Worm (Caenorhabditis elegans) whole organism, L4 larva: Measurements from ENCODE around the gene cutl-19.
"Not testable (repeated sequence)": the region's sequence is repeated elsewhere in the genome, so short reads cannot be mapped to it uniquely, and the experiment has no call there.

Experiments used
- D1046.2 ChIP-seq: fragments of 200-800 bp; sonication (Bioruptor generic); IDR thresholded peaks from 2 replicates; pipeline ENCODE4 v1.3.6; 2022; ENCODE audit warnings: missing genetic modification characterization, missing compliant biosample characterization
- F37D6.2 ChIP-seq: sonication (generic microtip); optimal IDR thresholded peaks from 2 replicates; lab custom pipeline; 2016; ENCODE audit warnings: mild to moderate bottlenecking, missing genetic modification characterization, missing compliant biosample characterization
- T20F7.1 ChIP-seq: fragments of 200-800 bp; sonication (Bioruptor generic); optimal IDR thresholded peaks from 2 replicates; lab custom pipeline; 2018; ENCODE audit warnings: mild to moderate bottlenecking, missing genetic modification characterization, missing compliant biosample characterization
- Y105C5A.15 ChIP-seq: fragments of 200-800 bp; sonication (Bioruptor generic); IDR thresholded peaks from 2 replicates; pipeline ENCODE4 v1.3.6; 2022; ENCODE audit warnings: missing genetic modification characterization, missing compliant biosample characterization
- ZK337.2 ChIP-seq: fragments of 200-800 bp; sonication (Bioruptor generic); IDR thresholded peaks from 2 replicates; pipeline ENCODE4 v1.3.6; 2022; ENCODE audit warnings: missing genetic modification reagents, missing genetic modification characterization, missing compliant biosample characterization
- aha-1 ChIP-seq: fragments of 150-350 bp; peaks from one replicate; lab custom pipeline; 2014; ENCODE audit warnings: missing biosample characterization, missing genetic modification characterization
- ceh-20 ChIP-seq: fragments of 200-800 bp; sonication (Bioruptor generic); IDR thresholded peaks from 2 replicates; pipeline ENCODE4 v1.3.6; 2022; ENCODE audit warnings: missing genetic modification reagents, missing genetic modification characterization, missing compliant biosample characterization
- ceh-44 ChIP-seq: fragments of 200-800 bp; sonication (Bioruptor generic); IDR thresholded peaks from 2 replicates; pipeline ENCODE4 v1.3.6; 2022; ENCODE audit warnings: missing genetic modification reagents, missing genetic modification characterization, missing compliant biosample characterization
- ctbp-1 ChIP-seq: fragments of 200-800 bp; sonication (Bioruptor generic); IDR thresholded peaks from 2 replicates; pipeline ENCODE4 v1.3.6; 2022; ENCODE audit warnings: missing genetic modification reagents, missing genetic modification characterization, missing compliant biosample characterization
- daf-16 ChIP-seq, 3 experiments: sonication (generic microtip); optimal IDR thresholded peaks; 2 replicates each; lab custom pipeline; 2016 to 2017; ENCODE audit warnings: missing genetic modification characterization in 3 of 3, missing genetic modification reagents in 3 of 3, mild to moderate bottlenecking in 2 of 3, missing compliant biosample characterization in 2 of 3, missing biosample characterization in 1 of 3, moderate library complexity in 1 of 3
- daf-8 ChIP-seq: fragments of 200-800 bp; sonication (Bioruptor generic); IDR thresholded peaks from 2 replicates; pipeline ENCODE4 v1.3.6; 2022; ENCODE audit warnings: missing genetic modification characterization, missing compliant biosample characterization
- dmd-6 ChIP-seq: fragments of 200-800 bp; sonication (Bioruptor generic); IDR thresholded peaks from 2 replicates; pipeline ENCODE4 v1.3.6; 2022; ENCODE audit warnings: missing genetic modification reagents, missing genetic modification characterization, missing compliant biosample characterization
- dmd-8 ChIP-seq: fragments of 200-800 bp; sonication (Bioruptor generic); IDR thresholded peaks from 2 replicates; pipeline ENCODE4 v1.3.6; 2022; ENCODE audit warnings: missing genetic modification characterization, missing compliant biosample characterization
- dpl-1 ChIP-seq: fragments of 150-350 bp; optimal IDR thresholded peaks from 2 replicates; lab custom pipeline; 2014; ENCODE audit warnings: missing biosample characterization, missing genetic modification reagents, missing genetic modification characterization
- duxl-1 ChIP-seq: sonication (generic microtip); optimal IDR thresholded peaks from 2 replicates; lab custom pipeline; 2016; ENCODE audit warnings: mild to moderate bottlenecking, missing genetic modification characterization, moderate library complexity, missing compliant biosample characterization; ENCODE audit not compliant: poor library complexity
- dve-1 ChIP-seq: sonication (generic microtip); optimal IDR thresholded peaks from 2 replicates; lab custom pipeline; 2017; ENCODE audit warnings: antibody characterized with exemption, mild to moderate bottlenecking, missing genetic modification characterization, missing compliant biosample characterization; ENCODE audit not compliant: insufficient read depth
- gei-8 ChIP-seq: fragments of 200-800 bp; sonication (Bioruptor generic); optimal IDR thresholded peaks from 2 replicates; lab custom pipeline; 2018; ENCODE audit warnings: mild to moderate bottlenecking, missing genetic modification characterization, missing compliant biosample characterization
- hlh-30 ChIP-seq: sonication (generic microtip); optimal IDR thresholded peaks from 2 replicates; lab custom pipeline; 2017; ENCODE audit warnings: antibody characterized with exemption, mild to moderate bottlenecking, missing genetic modification characterization, missing compliant biosample characterization; ENCODE audit not compliant: insufficient read depth
- lin-1 ChIP-seq: fragments of 200-800 bp; sonication (Bioruptor generic); IDR thresholded peaks from 2 replicates; pipeline ENCODE4 v1.3.6; 2022; ENCODE audit warnings: missing genetic modification reagents, missing genetic modification characterization, missing compliant biosample characterization
- lin-13 ChIP-seq: fragments of 150-350 bp; optimal IDR thresholded peaks from 2 replicates; lab custom pipeline; 2014; ENCODE audit warnings: missing biosample characterization, missing genetic modification reagents, missing genetic modification characterization
- lin-38 ChIP-seq: fragments of 200-800 bp; sonication (Bioruptor generic); IDR thresholded peaks from 2 replicates; pipeline ENCODE4 v1.3.6; 2022; ENCODE audit warnings: missing genetic modification reagents, missing genetic modification characterization, missing compliant biosample characterization
- lir-3 ChIP-seq: sonication (generic microtip); optimal IDR thresholded peaks from 2 replicates; lab custom pipeline; 2016; ENCODE audit warnings: mild to moderate bottlenecking, missing genetic modification characterization, missing compliant biosample characterization
- madf-5 ChIP-seq, 2 experiments: fragments of 200-800 bp; sonication (Bioruptor generic); IDR thresholded peaks; 2 replicates each; pipeline ENCODE4 v1.3.6; 2022; ENCODE audit warnings: missing compliant biosample characterization in 2 of 2, missing genetic modification characterization in 2 of 2
- madf-9 ChIP-seq: fragments of 200-800 bp; sonication (Bioruptor generic); conservative IDR thresholded peaks from 2 replicates; pipeline ENCODE4 v1.3.6; 2022; ENCODE audit warnings: missing genetic modification reagents, missing genetic modification characterization, missing compliant biosample characterization
- mdl-1 ChIP-seq, 2 experiments: fragments of 150-350 bp in 1 of 2; sonication (generic microtip) in 1 of 2; optimal IDR thresholded peaks; 2 replicates each; lab custom pipeline; 2014 to 2017; ENCODE audit warnings: missing biosample characterization in 2 of 2, missing genetic modification characterization in 2 of 2
- mep-1 ChIP-seq: fragments of 150-350 bp; sonication (generic microtip); optimal IDR thresholded peaks from 3 replicates; lab custom pipeline; 2014; ENCODE audit warnings: missing biosample characterization, missing genetic modification characterization
- mxl-3 ChIP-seq: fragments of 200-800 bp; sonication (Bioruptor generic); optimal IDR thresholded peaks from 2 replicates; lab custom pipeline; 2018; ENCODE audit warnings: mild to moderate bottlenecking, missing genetic modification characterization, missing compliant biosample characterization
- nhr-111 ChIP-seq: fragments of 200-800 bp; sonication (Bioruptor generic); optimal IDR thresholded peaks from 2 replicates; lab custom pipeline; 2018; ENCODE audit warnings: mild to moderate bottlenecking, missing genetic modification characterization, missing compliant biosample characterization
- nhr-41 ChIP-seq: fragments of 200-800 bp; sonication (Bioruptor generic); IDR thresholded peaks from 2 replicates; pipeline ENCODE4 v1.3.6; 2022; ENCODE audit warnings: missing genetic modification reagents, missing genetic modification characterization, missing compliant biosample characterization
- nhr-6 ChIP-seq: fragments of 150-350 bp; optimal IDR thresholded peaks from 2 replicates; lab custom pipeline; 2014; ENCODE audit warnings: missing biosample characterization, missing genetic modification characterization
- pha-4 ChIP-seq, 2 experiments: fragments of 150-350 bp in 1 of 2; fragments of 200-800 bp in 1 of 2; sonication (Bioruptor generic) in 1 of 2; IDR thresholded peaks in 1 of 2; optimal IDR thresholded peaks in 1 of 2; 2 replicates each; pipeline versions ENCODE4 v1.3.6 to Lab custom; 2014 to 2022; ENCODE audit warnings: missing genetic modification characterization in 2 of 2, missing genetic modification reagents in 2 of 2, missing biosample characterization in 1 of 2, missing compliant biosample characterization in 1 of 2
- php-3 ChIP-seq: fragments of 200-800 bp; sonication (Bioruptor generic); IDR thresholded peaks from 2 replicates; pipeline ENCODE4 v1.3.6; 2022; ENCODE audit warnings: missing genetic modification reagents, missing genetic modification characterization, missing compliant biosample characterization
- rbr-2 ChIP-seq: sonication (generic microtip); optimal IDR thresholded peaks from 2 replicates; lab custom pipeline; 2016; ENCODE audit warnings: missing genotype, missing genetic modification characterization, missing compliant biosample characterization
- saeg-2 ChIP-seq: fragments of 200-800 bp; sonication (Bioruptor generic); IDR thresholded peaks from 2 replicates; pipeline ENCODE4 v1.3.6; 2022; ENCODE audit warnings: missing genetic modification reagents, missing genetic modification characterization, missing compliant biosample characterization
- set-16 ChIP-seq: fragments of 200-800 bp; sonication (Bioruptor generic); IDR thresholded peaks from 2 replicates; pipeline ENCODE4 v1.3.6; 2022; ENCODE audit warnings: missing genetic modification reagents, missing genetic modification characterization, missing compliant biosample characterization
- spr-1 ChIP-seq: sonication (generic microtip); optimal IDR thresholded peaks from 2 replicates; lab custom pipeline; 2016; ENCODE audit warnings: mild to moderate bottlenecking, missing genetic modification characterization, missing compliant biosample characterization
- tra-1 ChIP-seq: fragments of 200-800 bp; sonication (Bioruptor generic); IDR thresholded peaks from 2 replicates; pipeline ENCODE4 v1.3.6; 2022; ENCODE audit warnings: missing genetic modification reagents, missing genetic modification characterization, missing compliant biosample characterization
- vab-7 ChIP-seq: fragments of 200-800 bp; sonication (Bioruptor generic); IDR thresholded peaks from 2 replicates; pipeline ENCODE4 v1.3.6; 2022; ENCODE audit warnings: missing genetic modification reagents, missing genetic modification characterization, missing compliant biosample characterization
- zfp-2 ChIP-seq: sonication (generic microtip); optimal IDR thresholded peaks from 2 replicates; lab custom pipeline; 2016; ENCODE audit warnings: mild to moderate bottlenecking, missing genetic modification characterization, missing compliant biosample characterization
- zfp-3 ChIP-seq: fragments of 200-800 bp; sonication (Bioruptor generic); conservative IDR thresholded peaks from 2 replicates; pipeline ENCODE4 v1.3.6; 2022; ENCODE audit warnings: missing genetic modification reagents, missing genetic modification characterization, missing compliant biosample characterization

Gene cutl-19

DNA sequence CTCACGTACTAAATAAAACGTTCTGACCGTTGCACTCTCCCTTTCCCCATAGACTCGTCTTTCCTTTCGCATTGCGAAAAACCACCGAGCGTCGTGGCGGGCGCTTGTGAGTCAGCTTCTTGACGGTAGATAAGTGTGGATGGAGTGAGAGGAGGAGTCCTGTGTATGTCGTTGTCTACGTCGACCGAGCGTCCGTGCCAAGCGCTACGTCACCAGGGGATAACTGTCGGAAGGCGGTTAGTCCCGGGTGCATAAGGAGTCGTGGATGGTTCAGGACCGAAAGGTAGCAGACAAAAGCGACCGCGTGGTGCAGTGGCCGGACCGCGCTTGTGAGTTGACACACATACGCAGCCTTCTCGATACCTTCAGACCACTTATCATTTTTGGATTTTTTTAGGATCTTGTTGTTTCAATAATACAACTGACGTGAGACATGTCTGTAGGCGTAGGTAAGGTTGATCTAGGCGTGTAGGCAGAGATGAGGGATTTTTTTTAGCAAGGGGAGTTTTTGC lies 6.2 kb downstream of the cutl-19 start (continued):
- TF ChIP-seq saeg-2 (GFP tag; lab: Robert Waterston, UW): 0 out of 2 replicates have a peak, but pooled peaks have one; percentile 59
- peak; percentile 14 for TF ChIP-seq aha-1 (tag; lab: Kevin White, UChicago)
- peak; percentile 73; the same call in 1 of the 2 replicates for TF ChIP-seq tra-1
- TF ChIP-seq duxl-1 (tag; lab: Kevin White, UChicago): peak; percentile 51
- peak; percentile 35 for TF ChIP-seq nhr-111 (GFP tag; lab: Kevin White, UChicago)
- peak; percentile 56 for TF ChIP-seq hlh-30 (tag; lab: Kevin White, UChicago)
- peak; percentile 86 for TF ChIP-seq mxl-3
- TF ChIP-seq mdl-1 (tag; optimal IDR thresholded peaks at IDR 0.05; lab: Kevin White, UChicago): peak in 1 of 2 experiments; percentile 40
- TF ChIP-seq mep-1 (tag; lab: Kevin White, UChicago): peak; percentile 76
- peak; percentile 74 for TF ChIP-seq dmd-6 (GFP tag; lab: Robert Waterston, UW)
- TF ChIP-seq D1046.2 (GFP tag; lab: Robert Waterston, UW): 0 out of 2 replicates have a peak, but pooled peaks have one; percentile 49
- peak; percentile 68 for TF ChIP-seq dmd-8 (GFP tag; lab: Robert Waterston, UW)
- peak; percentile 88; the same call in 1 of the 2 replicates for TF ChIP-seq daf-8 (GFP tag; lab: Robert Waterston, UW)
- 0 out of 2 replicates have a peak, but pooled peaks have one; percentile 36 for TF ChIP-seq Y105C5A.15 (GFP tag; lab: Robert Waterston, UW)
- TF ChIP-seq ZK337.2 (GFP tag; lab: Robert Waterston, UW): peak; percentile 47; the same call in 1 of the 2 replicates
- TF ChIP-seq ceh-20 (GFP tag; lab: Robert Waterston, UW): peak; percentile 78; the same call in 1 of the 2 replicates
- peak; percentile 52 for TF ChIP-seq T20F7.1 (GFP tag; lab: Kevin White, UChicago)
- peak; percentile 41 for TF ChIP-seq dpl-1 (GFP tag; lab: Kevin White, UChicago)
- peak; percentile 70 for TF ChIP-seq lin-13 (GFP tag; lab: Kevin White, UChicago)
- TF ChIP-seq madf-5 (GFP tag; IDR thresholded peaks at IDR 0.05; lab: Robert Waterston, UW): peak in 1 of 2 experiments; percentile 26; a peak in 1 of 4 replicates
- TF ChIP-seq vab-7 (GFP tag; lab: Robert Waterston, UW): peak; percentile 75
- TF ChIP-seq spr-1 (tag; lab: Kevin White, UChicago): peak; percentile 78
- TF ChIP-seq zfp-3: peak; percentile 53; the same call in 1 of the 2 replicates
- peak; percentile 78 for TF ChIP-seq rbr-2
- TF ChIP-seq pha-4 (GFP tag; IDR thresholded peaks at IDR 0.05; lab: Robert Waterston, UW): peak; percentile 82
- not testable (repeated sequence) for TF ChIP-seq pha-4, daf-16 (tag; optimal IDR thresholded peaks at IDR 0.05; lab: Kevin White, UChicago)
- peak; percentile 37 for TF ChIP-seq gei-8 (GFP tag; lab: Kevin White, UChicago)
- peak; percentile 71 for TF ChIP-seq nhr-41 (GFP tag; lab: Robert Waterston, UW)
- TF ChIP-seq ceh-44: peak; percentile 6; the same call in 1 of the 2 replicates
- peak; percentile 29 for TF ChIP-seq nhr-6 (tag; lab: Kevin White, UChicago)
- TF ChIP-seq dve-1 (tag; lab: Kevin White, UChicago): peak; percentile 70
- TF ChIP-seq lin-1 (GFP tag; lab: Robert Waterston, UW): peak; percentile 73
- peak; percentile 80 for TF ChIP-seq lin-38 (GFP tag; lab: Robert Waterston, UW)
- TF ChIP-seq lir-3 (tag; lab: Kevin White, UChicago): peak; percentile 43
- peak; percentile 57 to 83 for TF ChIP-seq daf-16 (GFP tag; optimal IDR thresholded peaks at IDR 0.05; lab: Kevin White, UChicago)
- peak; percentile 11 for TF ChIP-seq zfp-2 (tag; lab: Kevin White, UChicago)
- peak; percentile 84 for TF ChIP-seq ctbp-1 (GFP tag; lab: Robert Waterston, UW)
- peak; percentile 76 for TF ChIP-seq php-3 (GFP tag; lab: Robert Waterston, UW)
- peak; percentile 85 for TF ChIP-seq set-16 (GFP tag; lab: Robert Waterston, UW)
- TF ChIP-seq madf-9 (GFP tag; lab: Robert Waterston, UW): peak; percentile 64
- peak; percentile 57 for TF ChIP-seq F37D6.2 (tag; lab: Kevin White, UChicago)
